Worm (Caenorhabditis elegans): ENCODE measurements around the gene chil-2.

ce11 chrII:9834921-9835320 lies 39.5 kb downstream of the chil-2 start, which contains the start of gene arrd-5:
- TF ChIP-seq atf-7 (tag; optimal IDR thresholded peaks at IDR 0.05) (no peak), Y56A3A.18 (GFP tag; IDR thresholded peaks at IDR 0.05) (no peak), ekl-4 (GFP tag; IDR thresholded peaks at IDR 0.05) (no peak), sea-2 (GFP tag; IDR thresholded peaks at IDR 0.05) (no peak), efl-1 (GFP tag; optimal IDR thresholded peaks at IDR 0.05) (no peak), dpl-1 (GFP tag; optimal IDR thresholded peaks at IDR 0.05) (no peak), ama-1 (optimal IDR thresholded peaks at IDR 0.05) (no peak), ama-1 (GFP tag; optimal IDR thresholded peaks at IDR 0.05) (no peak), egl-18 (GFP tag; IDR thresholded peaks at IDR 0.05) (no peak), die-1 (tag; optimal IDR thresholded peaks at IDR 0.05) (no peak), mxl-1 (tag; optimal IDR thresholded peaks at IDR 0.05) (no peak)

All from whole organism, young adult.